Worm (Caenorhabditis elegans): ENCODE results near the gene dmd-5.
"Not testable (repeated sequence)": the region's sequence is repeated elsewhere in the genome, so short reads cannot be mapped to it uniquely, and the experiment has no call there.

Gene dmd-5

DNA sequence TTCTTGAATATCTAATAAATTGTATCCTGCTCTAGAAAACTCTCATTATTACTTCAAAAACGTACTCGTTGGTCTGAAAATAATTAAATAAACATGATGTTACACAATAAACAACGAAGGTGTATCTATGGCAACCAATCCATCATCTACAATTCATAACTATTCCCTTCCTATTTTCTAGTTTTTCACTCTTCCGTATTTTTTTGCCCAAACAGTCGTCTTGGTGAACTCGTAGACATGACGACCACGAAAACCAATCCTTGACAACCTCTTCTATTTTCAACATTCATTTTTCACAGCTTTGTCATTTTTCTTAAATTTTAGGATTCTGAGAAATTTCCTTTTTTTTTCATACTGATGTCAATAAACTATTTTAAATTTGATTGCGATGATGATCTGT, 14.8 kb upstream of the dmd-5 start, which contains the start of gene K05F1.13:
Gene K05F1.13 (plus strand): TSS at position 301 of the 400 bp plus-strand sequence.
- TF ChIP-seq unc-62 (GFP tag; optimal IDR thresholded peaks at IDR 0.05): no peak

DNA sequence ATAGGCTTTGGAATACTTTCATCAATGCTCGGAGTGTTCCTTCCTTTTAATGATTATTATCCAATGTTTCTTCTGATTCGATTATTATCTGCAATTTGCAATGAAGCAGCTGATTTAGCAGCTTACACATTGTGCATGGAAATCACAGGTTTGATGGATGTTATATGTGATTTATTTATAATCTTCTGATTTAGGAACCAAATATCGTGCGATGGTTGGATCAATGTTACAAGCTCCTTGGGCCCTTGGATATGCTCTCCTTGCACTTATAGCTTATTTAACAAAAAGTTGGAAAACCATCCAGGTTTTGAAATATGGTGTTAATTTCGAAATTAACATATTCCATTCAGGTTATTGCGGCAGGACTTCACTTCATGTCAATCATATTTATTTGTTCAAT, 11.5 kb upstream of the dmd-5 start:
- no peak for TF ChIP-seq unc-62 (GFP tag; optimal IDR thresholded peaks at IDR 0.05)

DNA sequence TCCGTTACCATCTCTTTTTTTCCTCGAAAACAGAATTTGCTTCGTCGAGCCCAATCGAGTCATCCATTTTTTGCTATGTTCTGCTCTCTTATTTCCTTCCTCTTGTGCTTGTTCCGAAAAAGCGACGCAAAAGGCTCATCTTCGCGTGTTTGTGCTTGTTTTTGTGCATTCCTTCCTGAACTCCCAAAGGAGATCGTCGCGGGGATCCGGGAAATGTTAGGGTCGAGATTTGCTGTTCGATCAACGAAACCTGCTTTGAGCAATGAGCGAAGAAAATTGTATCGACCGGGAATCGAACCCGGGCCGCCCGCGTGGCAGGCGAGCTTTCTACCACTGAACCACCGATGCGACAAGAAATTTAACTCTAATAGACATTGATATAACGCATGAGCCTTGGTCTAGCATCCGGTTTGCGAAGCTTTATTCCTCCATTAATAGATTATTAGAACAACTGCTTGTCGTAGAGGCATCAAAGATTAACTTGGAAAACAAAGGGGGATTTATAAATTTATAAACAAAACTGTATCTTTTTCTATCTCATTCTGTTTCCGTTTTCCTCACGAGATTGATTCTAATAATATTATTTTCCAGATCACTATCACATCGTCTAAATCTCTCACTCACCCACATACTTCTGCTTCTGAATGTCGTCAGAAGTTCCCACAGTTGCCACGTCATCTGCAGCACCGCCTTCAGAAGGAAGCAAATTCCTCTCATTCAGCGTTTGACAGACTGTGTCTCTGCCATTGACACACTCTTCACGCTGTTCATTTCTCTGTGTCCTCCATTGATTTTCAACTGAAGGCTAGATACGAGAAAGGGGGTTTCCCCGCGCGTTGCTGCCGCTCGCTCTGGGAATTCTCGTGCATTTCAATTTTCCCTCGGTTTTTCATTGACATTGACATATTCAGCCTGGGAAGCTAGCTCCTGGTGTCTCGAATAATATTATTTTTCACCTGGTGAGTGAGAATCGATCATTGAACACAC, 8.2 kb upstream of the dmd-5 start, which contains the start of gene K05F1.6:
Gene K05F1.6 (plus strand): TSS at position 586 of the 987 bp plus-strand sequence.
- no peak for TF ChIP-seq unc-62 (GFP tag; optimal IDR thresholded peaks at IDR 0.05)

DNA sequence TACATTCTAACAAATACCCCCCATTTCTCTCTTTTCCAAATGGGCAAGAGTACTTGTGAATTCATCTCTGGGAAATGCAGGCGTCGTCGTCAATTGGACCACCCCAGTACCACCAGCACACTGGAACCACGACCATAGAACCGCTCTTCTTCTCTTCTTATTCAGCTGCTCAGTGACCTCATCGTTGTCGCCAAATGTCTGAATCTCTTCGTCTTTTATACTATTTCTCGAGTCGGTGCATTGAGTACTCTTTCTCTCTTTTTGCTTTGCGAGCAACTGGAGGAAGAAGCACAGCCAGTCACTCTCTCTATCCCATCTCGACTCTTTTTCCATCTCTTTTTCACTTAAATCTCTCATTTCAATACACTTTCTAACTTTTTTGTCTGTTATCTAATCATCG, 5.8 kb upstream of the dmd-5 start:
- TF ChIP-seq unc-62 (GFP tag; optimal IDR thresholded peaks at IDR 0.05): no peak

DNA sequence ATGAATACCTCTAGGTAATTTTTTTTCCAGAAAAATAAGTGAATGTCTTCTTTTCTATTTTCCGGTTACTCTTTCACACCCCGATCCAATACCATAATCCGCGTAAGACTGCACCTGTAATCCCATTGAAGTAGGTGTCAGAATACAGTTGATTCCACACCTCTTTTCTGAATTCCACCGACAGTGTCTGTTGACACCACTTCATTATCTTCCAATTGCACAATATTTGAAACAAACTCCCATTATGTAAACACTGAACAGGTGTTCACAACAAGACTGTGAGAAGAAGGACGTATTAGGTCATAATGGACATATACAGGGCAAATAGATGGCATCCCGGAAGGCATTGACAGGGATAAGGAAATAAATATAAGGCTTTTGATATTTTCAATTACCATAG, 3.4 kb upstream of the dmd-5 start:
- no peak for TF ChIP-seq unc-62 (GFP tag; optimal IDR thresholded peaks at IDR 0.05)

DNA sequence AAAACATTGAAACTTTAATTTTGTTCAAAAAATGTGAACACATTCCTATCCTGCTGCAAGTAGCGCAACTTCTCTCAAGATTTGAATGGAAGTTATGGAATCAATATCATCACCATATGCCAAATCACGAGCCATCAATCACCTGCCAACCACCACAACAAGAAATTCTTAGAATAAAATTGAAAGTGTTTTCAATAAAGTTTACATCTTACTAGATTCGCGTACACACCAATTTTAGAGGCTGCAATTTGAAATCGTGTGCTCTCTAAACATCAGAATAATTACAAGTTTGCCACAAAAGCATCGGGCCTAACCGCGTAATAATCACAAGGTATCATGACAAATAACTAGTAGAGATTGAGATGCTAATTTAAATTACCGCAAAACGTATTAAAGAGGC, 859 bp upstream of the dmd-5 start:
- TF ChIP-seq unc-62 (GFP tag; optimal IDR thresholded peaks at IDR 0.05): no peak

DNA sequence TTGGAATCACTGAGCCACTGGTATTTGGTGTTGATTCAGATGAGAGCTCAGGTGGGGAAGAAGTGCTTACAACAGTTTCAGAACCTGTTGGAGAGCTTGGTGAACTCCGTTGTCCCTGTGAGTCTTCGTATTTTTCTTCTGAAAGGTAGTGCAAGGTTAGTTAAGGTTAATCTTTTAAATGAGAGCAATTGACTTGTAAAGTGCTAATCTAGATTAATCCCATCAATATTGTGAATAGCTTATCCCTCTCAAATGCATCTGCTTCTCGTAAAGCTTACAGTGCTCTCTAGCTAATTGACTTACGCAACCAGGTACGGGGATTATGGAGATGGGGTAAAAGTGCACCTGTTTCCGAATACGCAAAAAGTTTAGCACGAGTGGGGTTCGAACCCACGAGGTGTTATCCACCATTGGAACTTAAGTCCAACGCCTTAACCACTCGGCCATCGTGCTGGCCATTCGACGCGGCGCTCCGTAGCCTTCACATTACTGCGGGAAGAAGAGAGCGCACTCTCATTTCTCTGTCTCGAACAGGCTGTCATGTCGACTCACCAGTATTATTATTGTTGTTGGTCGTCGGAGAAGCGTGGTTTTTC, 1.4 kb downstream of the dmd-5 start:
- no peak for TF ChIP-seq unc-62 (GFP tag; optimal IDR thresholded peaks at IDR 0.05)

DNA sequence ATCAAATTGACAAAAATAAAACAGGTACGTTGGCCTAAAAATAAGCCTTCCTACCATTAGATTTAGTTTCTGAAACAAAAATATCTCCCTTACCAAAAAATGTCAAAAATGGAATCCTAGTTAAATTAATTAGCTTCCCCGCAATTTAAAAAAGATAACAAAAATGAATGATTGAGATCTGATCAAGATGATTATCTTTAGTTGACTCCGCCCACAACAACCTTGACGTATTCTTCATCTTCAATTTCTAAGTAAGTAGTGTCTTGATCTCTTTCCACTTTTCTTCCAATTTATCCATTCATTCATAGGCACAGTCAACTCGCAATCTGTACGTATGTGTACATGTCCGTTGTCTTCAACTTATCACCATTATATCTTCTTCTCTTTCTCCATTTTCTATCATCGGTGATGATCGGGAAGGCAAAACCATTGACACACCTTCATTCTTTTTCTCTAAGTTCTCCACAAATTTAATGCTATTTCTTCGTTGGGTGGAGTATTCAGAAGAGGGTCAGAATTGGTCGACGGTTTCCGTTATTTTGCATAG, 5.7 kb downstream of the dmd-5 start:
- TF ChIP-seq unc-62 (GFP tag; optimal IDR thresholded peaks at IDR 0.05): no peak

DNA sequence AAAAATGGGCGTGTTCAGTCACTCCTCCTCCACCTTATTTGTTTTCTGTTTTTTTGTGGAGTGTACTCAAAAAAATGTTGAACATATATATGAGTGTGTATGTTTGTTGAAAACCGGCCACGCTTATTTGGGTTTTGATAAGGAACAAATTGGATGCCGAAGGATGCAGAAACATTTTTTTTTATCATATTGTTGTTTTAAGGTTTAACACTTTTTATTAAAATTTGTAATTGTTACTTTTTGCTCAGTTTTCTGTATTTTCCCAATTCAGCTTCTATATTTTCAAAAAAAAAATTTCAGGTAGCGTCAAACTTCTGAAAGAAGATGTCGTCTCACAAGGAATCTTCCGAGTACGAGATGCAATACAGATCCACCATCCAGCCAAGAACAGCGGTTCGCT, 8.7 kb downstream of the dmd-5 start, which contains the start of gene ifb-1:
Gene ifb-1 (plus strand): TSS at position 301 of the 400 bp plus-strand sequence.
- no peak for TF ChIP-seq unc-62 (GFP tag; optimal IDR thresholded peaks at IDR 0.05)

DNA sequence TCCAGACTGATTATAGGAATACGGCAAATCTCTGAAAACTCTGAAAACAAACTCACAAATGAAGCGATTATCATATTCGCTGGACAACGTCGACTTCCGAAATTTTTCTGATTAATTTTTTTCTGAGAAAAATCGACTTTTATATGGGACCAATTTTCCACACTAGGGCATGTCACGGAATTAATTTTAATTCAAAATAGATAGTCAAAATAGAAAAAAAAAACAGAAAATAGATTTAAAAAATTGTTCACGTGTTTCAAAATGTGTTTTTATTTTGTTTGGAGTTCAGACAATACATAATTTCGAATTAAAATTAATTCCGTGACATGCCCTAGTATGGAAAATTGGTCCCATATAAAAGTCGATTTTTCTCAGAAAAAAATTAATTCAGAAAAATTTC, 16.4 kb downstream of the dmd-5 start, which contains the start of the genes F10C1.3 and F10C1.23:
Gene F10C1.3 (minus strand): TSS at position 101 of the 400 bp plus-strand sequence.
Gene F10C1.23 (plus strand): TSS at position 385 of the 400 bp plus-strand sequence.
- not testable (repeated sequence) for TF ChIP-seq unc-62 (GFP tag; optimal IDR thresholded peaks at IDR 0.05)

DNA sequence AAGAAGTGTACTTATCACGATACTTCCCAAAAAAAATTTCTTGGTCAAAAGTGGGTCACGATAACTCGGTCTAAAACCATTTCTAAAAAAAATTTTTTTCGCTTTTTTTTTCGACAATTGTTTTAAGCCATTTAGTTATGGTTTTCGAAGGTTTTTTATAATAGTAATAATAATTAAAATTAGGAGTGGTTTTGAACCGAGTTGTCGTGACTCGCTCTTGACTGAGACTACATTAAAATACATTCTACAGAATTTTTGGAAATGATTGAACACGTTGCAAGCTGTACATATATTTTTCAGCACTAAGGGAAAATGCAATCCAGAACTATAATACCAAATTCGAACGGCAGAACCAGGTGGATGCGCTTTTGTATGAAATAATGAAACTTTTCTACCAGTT, 19.9 kb downstream of the dmd-5 start, which contains the start of gene F10C1.8:
Gene F10C1.8 (plus strand): TSS at position 301 of the 400 bp plus-strand sequence.
- TF ChIP-seq unc-62 (GFP tag; optimal IDR thresholded peaks at IDR 0.05): no peak

DNA sequence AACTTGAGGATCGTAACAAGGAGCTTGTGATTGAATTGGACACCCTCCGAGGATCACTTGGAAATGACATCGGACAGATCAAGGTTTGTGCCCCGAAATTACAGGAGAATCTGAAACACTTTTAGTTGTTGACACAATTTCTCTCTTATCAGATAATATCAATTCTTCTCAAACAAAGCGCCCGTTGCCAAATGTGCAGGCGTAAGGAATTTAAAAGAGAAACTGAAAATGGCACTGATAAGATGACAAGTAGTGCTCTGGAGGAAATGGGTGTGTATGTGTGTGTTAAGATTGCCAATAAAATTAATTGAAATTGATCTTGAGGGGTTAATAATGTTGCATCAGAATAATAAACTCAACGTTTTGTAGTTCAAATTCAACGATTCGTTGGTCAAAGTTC, 22.7 kb downstream of the dmd-5 start:
- TF ChIP-seq unc-62 (GFP tag; optimal IDR thresholded peaks at IDR 0.05): no peak

DNA sequence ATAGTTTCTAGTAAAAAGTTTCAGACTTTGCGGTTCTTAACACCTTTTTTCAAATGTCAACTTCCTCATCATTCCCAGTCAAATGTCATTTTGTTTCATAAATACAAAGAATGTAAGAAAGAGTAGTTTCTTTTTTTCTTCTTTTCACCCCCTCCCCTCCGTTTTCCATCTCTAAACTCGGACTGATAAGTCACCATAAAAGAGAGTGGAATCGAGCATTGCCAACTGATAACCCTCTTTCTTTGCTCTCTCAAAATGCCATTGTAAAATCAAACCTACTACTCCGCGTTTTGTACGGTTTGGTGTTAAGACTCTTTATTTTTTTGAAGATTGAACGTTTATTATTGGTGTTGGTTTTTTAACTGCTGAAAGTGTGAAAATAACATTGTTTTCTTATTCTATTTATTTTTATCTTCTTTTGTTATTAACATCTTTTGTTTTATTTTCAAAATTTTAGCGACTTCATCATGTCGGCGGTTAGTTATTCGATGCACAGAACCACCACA, 24.2 kb downstream of the dmd-5 start, which contains the start of gene ifb-2:
Gene ifb-2 (plus strand): TSS at position 456 of the 506 bp plus-strand sequence.
- no peak for TF ChIP-seq unc-62 (GFP tag; optimal IDR thresholded peaks at IDR 0.05)

DNA sequence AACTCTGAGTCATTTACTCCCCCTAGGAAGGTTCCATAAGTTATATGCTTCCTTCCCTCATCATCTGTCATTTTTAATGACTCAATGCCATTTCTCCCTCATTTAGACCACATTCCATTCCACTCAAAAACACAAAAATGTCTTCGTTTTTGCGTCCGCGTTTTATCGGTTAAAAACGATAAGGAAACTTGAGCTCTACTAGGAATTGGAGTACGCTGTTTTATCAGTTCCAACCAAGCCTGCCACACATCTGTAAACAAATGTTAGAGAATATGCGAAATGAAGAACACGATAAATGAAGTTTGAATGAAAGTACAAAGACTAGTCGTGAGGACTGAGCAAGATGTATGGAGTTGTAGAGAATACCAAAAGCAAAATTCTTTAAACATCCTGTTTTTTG, 25.6 kb downstream of the dmd-5 start:
- TF ChIP-seq unc-62 (GFP tag; optimal IDR thresholded peaks at IDR 0.05): no peak

DNA sequence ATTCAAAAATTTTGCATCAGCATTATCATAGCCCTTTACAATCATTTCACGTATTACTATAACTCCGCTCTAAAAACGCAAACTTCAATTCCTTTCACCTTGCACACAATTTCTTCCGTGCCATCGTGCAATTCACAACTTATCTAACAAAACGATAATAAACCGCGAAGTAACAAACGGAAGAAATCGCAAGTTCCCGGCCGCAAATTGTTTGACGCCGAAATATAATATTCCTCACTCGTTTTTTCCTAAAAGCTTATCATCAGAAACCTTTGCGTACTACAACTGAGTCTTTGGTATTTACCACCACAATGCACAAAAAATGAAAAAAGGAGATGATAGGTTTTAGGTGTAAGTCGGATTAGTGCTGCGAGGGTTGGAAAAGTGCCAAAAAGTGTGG, 26.7 kb downstream of the dmd-5 start:
- no peak for TF ChIP-seq unc-62 (GFP tag; optimal IDR thresholded peaks at IDR 0.05)

DNA sequence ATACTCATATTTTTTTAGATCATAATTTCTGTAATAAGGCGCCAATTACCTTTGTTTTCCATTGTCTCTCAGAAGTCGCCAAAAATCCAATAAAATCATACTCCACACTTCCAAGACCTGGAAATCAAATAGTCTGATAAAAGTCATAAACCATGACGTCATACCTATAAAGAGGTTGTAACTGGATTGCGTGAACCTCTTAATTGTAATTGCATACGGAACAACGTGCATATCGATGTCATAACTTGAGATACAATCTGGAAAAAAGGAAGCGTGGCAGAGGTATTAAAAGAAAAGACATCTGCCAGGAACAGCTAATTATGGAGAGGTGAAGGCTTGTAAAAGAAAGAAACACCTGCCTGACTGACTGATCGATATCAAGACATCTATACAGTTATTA, 28.9 kb downstream of the dmd-5 start, which contains the start of gene F10C1.9:
Gene F10C1.9 (minus strand): TSS at position 197 of the 400 bp plus-strand sequence.
- no peak for TF ChIP-seq unc-62 (GFP tag; optimal IDR thresholded peaks at IDR 0.05)

Measured in whole organism, dauer.